Fruit fly (Drosophila melanogaster): Measurements from ENCODE around the gene Sec13.

Sec13 gene

dm6 chr3R:23363515-23364124 lies 7.5 kb downstream of the Sec13 start, which contains the start of gene CG4408 (continued):
- peak; percentile 52 for TF ChIP-seq spab (GFP tag; optimal IDR thresholded peaks at IDR 0.05)
- TF ChIP-seq Sox14 (GFP tag; optimal IDR thresholded peaks at IDR 0.05): peak; percentile 87
- peak; percentile 73 for TF ChIP-seq CG32006 (GFP tag; optimal IDR thresholded peaks at IDR 0.05)
- TF ChIP-seq Eip75B (GFP tag; optimal IDR thresholded peaks at IDR 0.05): peak; percentile 88
- TF ChIP-seq Lpt (GFP tag; optimal IDR thresholded peaks at IDR 0.05): peak; percentile 41
- peak; percentile 69 for TF ChIP-seq achi (GFP tag; optimal IDR thresholded peaks at IDR 0.05)
- peak; percentile 23 for TF ChIP-seq dsx (GFP tag; optimal IDR thresholded peaks at IDR 0.05; ENCODE audit: poor library complexity, severe bottlenecking)
- peak; percentile 92 for TF ChIP-seq cyc (GFP tag; optimal IDR thresholded peaks at IDR 0.05)
- peak; percentile 71 for TF ChIP-seq Blimp-1 (GFP tag; optimal IDR thresholded peaks at IDR 0.05)

DNA sequence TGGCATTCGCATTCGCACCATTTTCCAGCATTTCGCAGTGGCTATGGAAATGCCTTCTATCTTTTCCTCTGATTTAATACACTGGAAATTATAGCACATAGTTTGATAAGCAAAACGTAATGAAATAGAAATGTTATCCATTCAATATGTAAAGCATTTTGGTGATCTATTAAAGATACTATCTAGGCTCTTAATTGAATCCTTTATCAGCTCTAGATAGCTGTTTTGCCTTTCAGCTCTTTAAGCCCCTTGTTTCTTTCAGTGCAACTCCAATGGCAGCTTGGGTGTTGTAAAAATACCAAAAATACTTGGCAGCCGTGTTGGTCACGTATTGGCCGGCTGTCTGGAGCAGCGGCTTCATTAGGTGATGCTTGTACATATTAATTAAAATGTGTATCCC lies 8.9 kb downstream of the Sec13 start:
- no peak for TF ChIP-seq Sox15 (GFP tag; optimal IDR thresholded peaks at IDR 0.05)
- peak; percentile 68 for TF ChIP-seq CG32006 (GFP tag; optimal IDR thresholded peaks at IDR 0.05)
- TF ChIP-seq CG10631 (GFP tag; optimal IDR thresholded peaks at IDR 0.05): peak; percentile 14
- peak; percentile 24 for TF ChIP-seq net (GFP tag; optimal IDR thresholded peaks at IDR 0.05)
- TF ChIP-seq ss (GFP tag; optimal IDR thresholded peaks at IDR 0.05): no peak
- TF ChIP-seq Sox14 (GFP tag; optimal IDR thresholded peaks at IDR 0.05): peak; percentile 3
- TF ChIP-seq CG8119 (GFP tag; IDR thresholded peaks at IDR 0.05): peak; percentile 65
- no peak for TF ChIP-seq CG31627 (GFP tag; optimal IDR thresholded peaks at IDR 0.05)
- TF ChIP-seq Gug (GFP tag; IDR thresholded peaks at IDR 0.05): peak; percentile 30; the same call in 1 of the 2 replicates
- TF ChIP-seq Eip78C (GFP tag): peak; percentile 56
- TF ChIP-seq achi (GFP tag; optimal IDR thresholded peaks at IDR 0.05): peak; percentile 24
- peak; percentile 44 for TF ChIP-seq CG4318 (GFP tag; optimal IDR thresholded peaks at IDR 0.05)
- TF ChIP-seq topi (GFP tag; optimal IDR thresholded peaks at IDR 0.05): no peak
- TF ChIP-seq OdsH (GFP tag; optimal IDR thresholded peaks at IDR 0.05): peak; percentile 29
- TF ChIP-seq CG15336 (GFP tag; IDR thresholded peaks at IDR 0.05): peak; percentile 71
- no peak for TF ChIP-seq acj6 (GFP tag; optimal IDR thresholded peaks at IDR 0.05)
- TF ChIP-seq eg (GFP tag; IDR thresholded peaks at IDR 0.05): peak; percentile 58
- TF ChIP-seq dac (GFP tag; optimal IDR thresholded peaks at IDR 0.05): peak; percentile 53
- 0 out of 2 replicates have a peak, but pooled peaks have one; percentile 24 for TF ChIP-seq CG11294 (GFP tag; IDR thresholded peaks at IDR 0.05)
- TF ChIP-seq Hr4 (GFP tag; optimal IDR thresholded peaks at IDR 0.05): peak; percentile 75
- TF ChIP-seq CG3919 (GFP tag; optimal IDR thresholded peaks at IDR 0.05): peak; percentile 12
- TF ChIP-seq salr (GFP tag; optimal IDR thresholded peaks at IDR 0.05): peak in 1 of 2 experiments; percentile 19
- TF ChIP-seq pdm3 (GFP tag; optimal IDR thresholded peaks at IDR 0.05): peak; percentile 39
- no peak for TF ChIP-seq Hr39 (GFP tag; optimal IDR thresholded peaks at IDR 0.05)
- peak; percentile 41 for TF ChIP-seq CG6276 (GFP tag; optimal IDR thresholded peaks at IDR 0.05)

- TF ChIP-seq CG15336 (GFP tag; IDR thresholded peaks at IDR 0.05) (peak; percentile 54), CG31627 (GFP tag; optimal IDR thresholded peaks at IDR 0.05) (no peak), CG1621 (tag; optimal IDR thresholded peaks at IDR 0.05) (no peak), dac (GFP tag; optimal IDR thresholded peaks at IDR 0.05) (no peak), topi (GFP tag; optimal IDR thresholded peaks at IDR 0.05) (no peak), CG16779 (tag; optimal IDR thresholded peaks at IDR 0.05) (no peak), Gug (GFP tag; IDR thresholded peaks at IDR 0.05) (no peak), Lpt (GFP tag; optimal IDR thresholded peaks at IDR 0.05) (no peak), acj6 (GFP tag; optimal IDR thresholded peaks at IDR 0.05) (no peak), svp (GFP tag) (no peak), CG7368 (GFP tag; optimal IDR thresholded peaks at IDR 0.05) (no peak), Eip78C (GFP tag) (peak; percentile 39), CG6163 (GFP tag; IDR thresholded peaks at IDR 0.05) (peak; percentile 64), CG3919 (GFP tag; optimal IDR thresholded peaks at IDR 0.05) (no peak), CG32006 (GFP tag; optimal IDR thresholded peaks at IDR 0.05) (peak; percentile 52), OdsH (GFP tag; optimal IDR thresholded peaks at IDR 0.05) (no peak), achi (GFP tag; optimal IDR thresholded peaks at IDR 0.05) (peak; percentile 1), ss (GFP tag; optimal IDR thresholded peaks at IDR 0.05) (peak in 1 of 2 experiments; percentile 12), CG8119 (GFP tag; IDR thresholded peaks at IDR 0.05) (peak; percentile 34; the same call in 1 of the 3 replicates), Sox102F (GFP tag; optimal IDR thresholded peaks at IDR 0.05) (no peak), pdm3 (GFP tag; optimal IDR thresholded peaks at IDR 0.05) (no peak), Ets96B (tag; optimal IDR thresholded peaks at IDR 0.05) (peak; percentile 1), lz (GFP tag; optimal IDR thresholded peaks at IDR 0.05) (no peak), CG6276 (GFP tag; optimal IDR thresholded peaks at IDR 0.05) (peak; percentile 12), CG34406 (GFP tag; optimal IDR thresholded peaks at IDR 0.05) (no peak), Hr4 (GFP tag; optimal IDR thresholded peaks at IDR 0.05) (peak; percentile 52), eg (GFP tag; IDR thresholded peaks at IDR 0.05) (peak; percentile 58; the same call in 1 of the 3 replicates)
These were observed 11.5 kb downstream of the Sec13 start for dm6 chr3R:23367540-23367939.

Measured in whole organism, prepupa.